Fruit fly (Drosophila melanogaster): ENCODE measurements around the gene papi.

dm6 chr2L:2198119-2198494 is 22.4 kb upstream of the papi start:
- TF ChIP-seq psq (optimal IDR thresholded peaks at IDR 0.05) (no peak), ttk (optimal IDR thresholded peaks at IDR 0.05) (no peak)

Measured in Kc167 (cell line).